Worm (Caenorhabditis elegans) whole organism, early embryonic: Measurements from ENCODE around the gene rrsr-1.

Experiments used
- B0310.2 ChIP-seq: sonication (generic microtip); optimal IDR thresholded peaks from 2 replicates; lab custom pipeline; 2016; ENCODE audit warnings: mild to moderate bottlenecking, missing genetic modification characterization, missing compliant biosample characterization
- F13C5.2 ChIP-seq: sonication (generic microtip); optimal IDR thresholded peaks from 2 replicates; lab custom pipeline; 2017; ENCODE audit warnings: mild to moderate bottlenecking, missing genetic modification characterization, inconsistent platforms, missing compliant biosample characterization
- aly-1 ChIP-seq: sonication (generic microtip); optimal IDR thresholded peaks from 2 replicates; lab custom pipeline; 2016; ENCODE audit warnings: missing genetic modification characterization, missing compliant biosample characterization
- ama-1 ChIP-seq: fragments of 150-350 bp; optimal IDR thresholded peaks from 2 replicates; lab custom pipeline; 2014
- ceh-13 ChIP-seq: fragments of 200-800 bp; sonication (Bioruptor generic); optimal IDR thresholded peaks from 2 replicates; lab custom pipeline; 2018; ENCODE audit warnings: mild to moderate bottlenecking, missing genetic modification characterization, missing compliant biosample characterization
- ceh-36 ChIP-seq: sonication (generic microtip); optimal IDR thresholded peaks from 2 replicates; lab custom pipeline; 2016; ENCODE audit warnings: missing genetic modification characterization, inconsistent platforms, missing compliant biosample characterization
- ets-7 ChIP-seq: sonication (generic microtip); optimal IDR thresholded peaks from 2 replicates; lab custom pipeline; 2016; ENCODE audit warnings: missing genotype, missing genetic modification characterization, missing compliant biosample characterization
- flt-1 ChIP-seq: fragments of 200-800 bp; sonication (Bioruptor generic); IDR thresholded peaks from 2 replicates; pipeline ENCODE4 v1.3.6; 2022; ENCODE audit warnings: missing genetic modification characterization, missing compliant biosample characterization
- hmbx-1 ChIP-seq: sonication (generic microtip); optimal IDR thresholded peaks from 2 replicates; lab custom pipeline; 2016; ENCODE audit warnings: mild to moderate bottlenecking, missing genetic modification characterization, missing compliant biosample characterization
- hmg-4 ChIP-seq: fragments of 200-800 bp; sonication (Bioruptor generic); optimal IDR thresholded peaks from 2 replicates; lab custom pipeline; 2018; ENCODE audit warnings: mild to moderate bottlenecking, missing genetic modification characterization, missing compliant biosample characterization
- hnd-1 ChIP-seq: sonication (generic microtip); optimal IDR thresholded peaks from 2 replicates; lab custom pipeline; 2016; ENCODE audit warnings: missing genetic modification characterization, missing compliant biosample characterization
- pes-1 ChIP-seq: fragments of 200-800 bp; sonication (Bioruptor generic); IDR thresholded peaks from 2 replicates; pipeline ENCODE4 v1.3.6; 2022; ENCODE audit warnings: missing genetic modification reagents, missing genetic modification characterization, missing compliant biosample characterization
- scrt-1 ChIP-seq: fragments of 200-800 bp; sonication (Bioruptor generic); IDR thresholded peaks from 2 replicates; pipeline ENCODE4 v1.3.6; 2022; ENCODE audit warnings: missing genetic modification characterization, missing compliant biosample characterization
- sea-1 ChIP-seq: fragments of 200-800 bp; sonication (Bioruptor generic); conservative IDR thresholded peaks from 2 replicates; pipeline ENCODE4 v1.3.6; 2022; ENCODE audit warnings: missing genetic modification characterization, missing compliant biosample characterization
- tbx-11 ChIP-seq: fragments of 200-800 bp; sonication (Bioruptor generic); IDR thresholded peaks from 2 replicates; pipeline ENCODE4 v1.3.6; 2022; ENCODE audit warnings: missing genetic modification characterization, missing compliant biosample characterization
- tbx-37 ChIP-seq: fragments of 200-800 bp; sonication (Bioruptor generic); conservative IDR thresholded peaks from 2 replicates; pipeline ENCODE4 v1.3.6; 2022; ENCODE audit warnings: missing genetic modification reagents, missing genetic modification characterization, missing compliant biosample characterization
- tra-4 ChIP-seq: sonication (generic microtip); optimal IDR thresholded peaks from 2 replicates; lab custom pipeline; 2017; ENCODE audit warnings: missing genetic modification characterization, missing compliant biosample characterization

Gene rrsr-1

ce11 chrV:14393504-14393903 lies 31.3 kb downstream of the rrsr-1 start, which contains the start of gene C15H11.1:
Gene C15H11.1, plus strand, starts transcription at chrV:14393804.
- TF ChIP-seq F13C5.2 (no peak), B0310.2 (tag; lab: Kevin White, UChicago) (no peak), aly-1 (tag; lab: Kevin White, UChicago) (no peak), ama-1 (no peak), ceh-36 (tag; lab: Kevin White, UChicago) (no peak), ets-7 (tag; lab: Kevin White, UChicago) (no peak), sea-1 (GFP tag; lab: Robert Waterston, UW) (no peak), tra-4 (tag; lab: Kevin White, UChicago) (no peak), hnd-1 (tag; lab: Kevin White, UChicago) (no peak), tbx-11 (GFP tag; lab: Robert Waterston, UW) (no peak), hmg-4 (GFP tag; lab: Kevin White, UChicago) (no peak), flt-1 (GFP tag; lab: Robert Waterston, UW) (no peak), tbx-37 (GFP tag; lab: Robert Waterston, UW) (no peak), ceh-13 (GFP tag; lab: Kevin White, UChicago) (no peak), scrt-1 (GFP tag; lab: Robert Waterston, UW) (no peak), pes-1 (GFP tag; lab: Robert Waterston, UW) (no peak), hmbx-1 (tag; lab: Kevin White, UChicago) (no peak)

ce11 chrV:14391830-14392229 lies 33.0 kb downstream of the rrsr-1 start, which contains the start of gene C15H11.10:
Gene C15H11.10, plus strand, starts transcription at chrV:14392130.
- TF ChIP-seq F13C5.2 (no peak), hmg-4 (GFP tag; lab: Kevin White, UChicago) (no peak), tra-4 (tag; lab: Kevin White, UChicago) (no peak), scrt-1 (GFP tag; lab: Robert Waterston, UW) (no peak), ceh-13 (GFP tag; lab: Kevin White, UChicago) (no peak), B0310.2 (tag; lab: Kevin White, UChicago) (no peak), aly-1 (tag; lab: Kevin White, UChicago) (no peak), flt-1 (GFP tag; lab: Robert Waterston, UW) (no peak), hmbx-1 (tag; lab: Kevin White, UChicago) (no peak), ets-7 (tag; lab: Kevin White, UChicago) (no peak), ceh-36 (tag; lab: Kevin White, UChicago) (no peak), hnd-1 (tag; lab: Kevin White, UChicago) (no peak), tbx-11 (GFP tag; lab: Robert Waterston, UW) (no peak)

DNA sequence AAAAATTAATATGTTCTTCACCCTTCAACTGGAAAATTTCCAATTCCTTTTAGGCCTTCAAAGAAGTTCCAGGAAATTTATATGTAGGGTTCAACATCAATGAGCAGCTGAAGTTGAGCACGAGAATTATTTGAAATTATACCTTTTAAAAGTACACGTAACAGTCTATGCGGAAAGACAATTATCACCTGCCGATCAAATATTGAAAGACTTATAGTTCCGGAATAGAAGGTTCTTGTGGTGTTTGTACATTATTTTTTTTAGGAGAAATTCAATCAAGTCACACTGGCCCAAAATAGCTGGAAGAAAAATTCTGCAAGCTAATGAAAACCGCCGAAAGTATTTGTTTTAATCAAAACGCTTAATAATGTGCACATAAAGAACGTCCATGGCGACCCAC lies 44.6 kb downstream of the rrsr-1 start:
- no peak for TF ChIP-seq pes-1 (GFP tag; lab: Robert Waterston, UW)
- TF ChIP-seq sea-1 (GFP tag; lab: Robert Waterston, UW), result no peak
- TF ChIP-seq B0310.2 (tag; lab: Kevin White, UChicago), result no peak
- TF ChIP-seq ets-7 (tag; lab: Kevin White, UChicago), result no peak

- TF ChIP-seq ets-7 (tag; lab: Kevin White, UChicago) (no peak), ama-1 (no peak), B0310.2 (tag; lab: Kevin White, UChicago) (no peak), hmg-4 (GFP tag; lab: Kevin White, UChicago) (no peak), hmbx-1 (tag; lab: Kevin White, UChicago) (no peak), sea-1 (GFP tag; lab: Robert Waterston, UW) (no peak), ceh-36 (tag; lab: Kevin White, UChicago) (no peak), pes-1 (GFP tag; lab: Robert Waterston, UW) (no peak), F13C5.2 (no peak), tra-4 (tag; lab: Kevin White, UChicago) (no peak), flt-1 (GFP tag; lab: Robert Waterston, UW) (no peak), tbx-11 (GFP tag; lab: Robert Waterston, UW) (no peak), scrt-1 (GFP tag; lab: Robert Waterston, UW) (no peak)
These were observed 45.8 kb downstream of the rrsr-1 start, which contains the start of gene npr-43 for ce11 chrV:14378986-14379385. Gene npr-43, minus strand, starts transcription at chrV:14379086.

ce11 chrV:14378052-14378451 lies 46.8 kb downstream of the rrsr-1 start:
- TF ChIP-seq tbx-11 (GFP tag; lab: Robert Waterston, UW), result no peak
- TF ChIP-seq aly-1 (tag; lab: Kevin White, UChicago), result no peak
- TF ChIP-seq ceh-36 (tag; lab: Kevin White, UChicago), result no peak
- TF ChIP-seq ama-1, result no peak
- TF ChIP-seq ets-7 (tag; lab: Kevin White, UChicago), result no peak
- TF ChIP-seq hnd-1 (tag; lab: Kevin White, UChicago), result no peak
- no peak for TF ChIP-seq pes-1 (GFP tag; lab: Robert Waterston, UW)
- TF ChIP-seq F13C5.2, result no peak
- no peak for TF ChIP-seq sea-1 (GFP tag; lab: Robert Waterston, UW)
- no peak for TF ChIP-seq hmg-4 (GFP tag; lab: Kevin White, UChicago)
- TF ChIP-seq ceh-13 (GFP tag; lab: Kevin White, UChicago), result no peak
- TF ChIP-seq flt-1 (GFP tag; lab: Robert Waterston, UW), result no peak
- no peak for TF ChIP-seq hmbx-1 (tag; lab: Kevin White, UChicago)
